Worm (Caenorhabditis elegans): ENCODE measurements around the gene mix-1.

Gene mix-1

DNA sequence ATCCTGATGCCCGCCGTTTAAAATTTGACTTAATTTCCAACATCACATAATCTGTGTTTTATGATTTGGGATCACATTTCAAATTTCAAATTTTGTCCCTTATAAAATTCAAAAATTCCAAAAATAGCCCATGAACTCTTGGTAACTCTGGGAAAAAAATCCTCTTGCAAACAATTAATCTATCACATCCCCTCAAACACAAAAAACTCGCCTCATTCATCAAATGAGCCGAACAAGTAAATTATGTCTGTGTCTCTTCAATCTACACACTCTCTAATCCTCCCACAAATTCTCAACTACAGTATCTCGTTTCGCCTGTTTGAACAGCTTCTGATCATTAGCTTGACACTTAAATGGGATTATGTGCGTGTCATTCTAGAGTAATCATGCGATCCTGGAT lies 13.4 kb upstream of the mix-1 start, which contains the start of gene msrp-7:
TSS of gene msrp-7 (plus strand) at position 301 of the 400 bp plus-strand sequence.
- TF ChIP-seq skn-1 (tag; optimal IDR thresholded peaks at IDR 0.05) (no peak), ceh-82 (tag; optimal IDR thresholded peaks at IDR 0.05) (no peak)

DNA sequence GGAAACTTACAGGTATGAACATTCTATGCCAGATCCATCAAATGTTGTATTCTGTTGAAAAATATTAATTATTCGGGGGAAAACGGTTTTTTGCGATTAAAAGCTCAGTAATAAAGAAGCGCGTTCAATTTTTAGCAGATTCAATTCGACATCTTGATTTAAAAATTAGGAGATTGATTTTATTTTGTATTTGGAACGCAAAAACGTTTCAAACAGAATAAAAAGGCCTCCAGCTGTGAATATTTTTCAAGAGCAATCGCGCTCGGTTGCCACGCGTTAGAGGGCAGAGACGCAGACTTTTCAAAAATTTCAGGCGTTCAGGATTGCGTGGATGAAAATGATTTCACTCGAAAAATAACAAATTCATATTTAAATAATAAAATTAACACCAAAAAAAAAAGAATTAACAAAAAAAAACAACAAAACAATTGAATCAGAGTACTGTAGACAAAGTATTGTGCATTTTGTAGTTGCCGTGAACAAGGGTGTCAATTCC lies 4.1 kb upstream of the mix-1 start, which contains the start of gene R06F6.8:
TSS of gene R06F6.8 (minus strand) at position 51 of the 496 bp plus-strand sequence.
- TF ChIP-seq elt-3 (tag; optimal IDR thresholded peaks at IDR 0.05) (peak in 1 of 6 experiments; percentile 22), lin-35 (GFP tag; optimal IDR thresholded peaks at IDR 0.05) (peak; percentile 34 to 62), unc-130 (tag; optimal IDR thresholded peaks at IDR 0.05) (peak; percentile 23), ceh-82 (tag; optimal IDR thresholded peaks at IDR 0.05) (peak in 1 of 3 experiments; percentile 20), lin-15B (tag; optimal IDR thresholded peaks at IDR 0.05) (peak; percentile 48), nhr-71 (tag; optimal IDR thresholded peaks at IDR 0.05) (peak; percentile 25), efl-1 (optimal IDR thresholded peaks at IDR 0.05) (peak; percentile 56 to 58), efl-1 (GFP tag; optimal IDR thresholded peaks at IDR 0.05 in 1 of 2) (peak; percentile 58 to 95), hlh-17 (GFP tag; optimal IDR thresholded peaks at IDR 0.05; ENCODE audit: borderline replicate concordance) (no peak), mep-1 (tag; optimal IDR thresholded peaks at IDR 0.05) (peak; percentile 59), nhr-90 (tag; optimal IDR thresholded peaks at IDR 0.05; ENCODE audit: poor library complexity) (no peak), C16A3.4 (tag; optimal IDR thresholded peaks at IDR 0.05) (peak; percentile 19), skn-1 (tag; optimal IDR thresholded peaks at IDR 0.05) (peak; percentile 15), lsy-2 (tag; optimal IDR thresholded peaks at IDR 0.05) (peak in 1 of 2 experiments; percentile 59), F16B12.6 (tag; optimal IDR thresholded peaks at IDR 0.05) (peak; percentile 32), jun-1 (tag; optimal IDR thresholded peaks at IDR 0.05) (no peak), dpl-1 (GFP tag; optimal IDR thresholded peaks at IDR 0.05) (peak; percentile 33 to 70 (median 51))

DNA sequence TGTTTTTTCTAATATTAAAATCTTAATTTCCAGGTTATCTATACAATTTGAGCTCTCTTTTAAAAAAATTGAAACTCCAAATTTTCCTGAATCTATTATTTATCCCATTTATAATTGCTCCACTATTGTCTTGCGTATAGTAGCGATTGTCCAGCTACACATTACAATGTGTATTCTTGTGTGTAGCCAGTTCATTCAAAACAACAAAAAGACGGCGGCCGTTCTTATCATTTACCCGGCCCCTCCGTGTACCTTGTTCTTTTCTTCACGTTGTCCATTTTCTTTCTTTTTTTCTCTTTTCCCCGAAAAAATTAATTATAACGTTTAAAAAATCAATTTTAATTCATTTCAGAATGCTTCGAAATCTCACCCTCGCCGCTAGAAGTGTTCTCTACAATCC lies 3.4 kb upstream of the mix-1 start, which contains the start of gene ech-4:
TSS of gene ech-4 (plus strand) at position 353 of the 400 bp plus-strand sequence.
- TF ChIP-seq ces-1 (GFP tag; optimal IDR thresholded peaks at IDR 0.05) (no peak), mab-9 (GFP tag; IDR thresholded peaks at IDR 0.05) (no peak), rnt-1 (tag; optimal IDR thresholded peaks at IDR 0.05) (no peak), blmp-1 (tag; optimal IDR thresholded peaks at IDR 0.05) (peak; percentile 16), lin-35 (GFP tag; optimal IDR thresholded peaks at IDR 0.05) (peak in 1 of 2 experiments; percentile 15), elt-3 (tag; optimal IDR thresholded peaks at IDR 0.05) (no peak), fkh-8 (tag; optimal IDR thresholded peaks at IDR 0.05) (no peak)

ce11 chrII:10829081-10829480 lies 5.0 kb downstream of the mix-1 start, which contains the start of gene VM106R.1:
Gene VM106R.1 (minus strand): TSS chrII:10829181.
- TF ChIP-seq swsn-7 (tag; optimal IDR thresholded peaks at IDR 0.05) = no peak
- peak; percentile 28 for TF ChIP-seq nhr-47 (tag; optimal IDR thresholded peaks at IDR 0.05)
- no peak for TF ChIP-seq pax-3 (tag; optimal IDR thresholded peaks at IDR 0.05)
- TF ChIP-seq unc-86 (tag; optimal IDR thresholded peaks at IDR 0.05) = peak; percentile 41
- no peak for TF ChIP-seq efl-3 (GFP tag; optimal IDR thresholded peaks at IDR 0.05)
- TF ChIP-seq ama-1 (optimal IDR thresholded peaks at IDR 0.05) = no peak
- TF ChIP-seq tlp-1 (tag; optimal IDR thresholded peaks at IDR 0.05) = no peak
- no peak for TF ChIP-seq fos-1 (tag; optimal IDR thresholded peaks at IDR 0.05)
- TF ChIP-seq rnt-1 (tag; optimal IDR thresholded peaks at IDR 0.05) = no peak
- peak; percentile 47 for TF ChIP-seq lin-14 (GFP tag; optimal IDR thresholded peaks at IDR 0.05)
- TF ChIP-seq unc-98 (GFP tag; IDR thresholded peaks at IDR 0.05) = no peak
- no peak for TF ChIP-seq pag-3 (tag; optimal IDR thresholded peaks at IDR 0.05; ENCODE audit: borderline replicate concordance, insufficient read depth)
- no peak for TF ChIP-seq fkh-10 (GFP tag; optimal IDR thresholded peaks at IDR 0.05)
- peak; percentile 14 for TF ChIP-seq nhr-71 (tag; optimal IDR thresholded peaks at IDR 0.05)
- TF ChIP-seq mep-1 (tag; optimal IDR thresholded peaks at IDR 0.05) = no peak

DNA sequence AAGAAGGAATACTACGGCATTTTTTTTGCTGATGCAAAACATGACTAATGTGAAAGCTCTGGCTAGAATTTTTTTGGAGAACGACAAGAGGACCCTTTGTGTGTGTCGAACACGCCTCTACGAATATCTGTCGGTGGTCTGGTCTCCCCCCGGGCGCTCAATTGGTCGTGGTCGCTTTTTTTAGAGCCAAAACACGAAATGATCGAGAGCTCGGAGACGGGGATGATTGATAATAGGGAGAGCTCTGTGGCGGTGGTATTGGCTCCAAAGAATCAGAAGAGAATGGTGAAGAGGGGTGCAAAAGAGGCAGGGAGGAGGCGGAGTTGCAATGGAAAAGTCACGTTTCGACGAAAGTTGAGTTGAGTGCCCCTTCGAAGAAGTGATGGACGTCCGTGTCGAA lies 5.5 kb downstream of the mix-1 start:
- no peak for TF ChIP-seq C34B4.2 (tag; optimal IDR thresholded peaks at IDR 0.05)
- no peak for TF ChIP-seq efl-3 (GFP tag; optimal IDR thresholded peaks at IDR 0.05)
- no peak for TF ChIP-seq lin-14 (GFP tag; optimal IDR thresholded peaks at IDR 0.05)
- no peak for TF ChIP-seq ceh-63 (GFP tag; optimal IDR thresholded peaks at IDR 0.05)
- TF ChIP-seq nhr-237 (tag; optimal IDR thresholded peaks at IDR 0.05) = no peak
- no peak for TF ChIP-seq tbx-2 (tag; optimal IDR thresholded peaks at IDR 0.05)
- TF ChIP-seq unc-98 (GFP tag; IDR thresholded peaks at IDR 0.05) = no peak
- TF ChIP-seq nhr-85 (tag) = no peak
- TF ChIP-seq sox-4 (tag; optimal IDR thresholded peaks at IDR 0.05) = no peak
- no peak for TF ChIP-seq lin-35 (GFP tag; optimal IDR thresholded peaks at IDR 0.05)
- TF ChIP-seq lin-15B (tag; optimal IDR thresholded peaks at IDR 0.05) = no peak
- TF ChIP-seq hpl-2 (GFP tag; optimal IDR thresholded peaks at IDR 0.05) = no peak
- no peak for TF ChIP-seq lir-3 (tag; optimal IDR thresholded peaks at IDR 0.05; ENCODE audit: poor library complexity)
- no peak for TF ChIP-seq mep-1 (tag; optimal IDR thresholded peaks at IDR 0.05)
- TF ChIP-seq sup-37 (GFP tag; optimal IDR thresholded peaks at IDR 0.05) = no peak
